Fruit fly (Drosophila melanogaster) whole organism, embryonic: ENCODE results near the gene CG16727.

Experiments
- Aef1 ChIP-seq: fragments of 200-800 bp; sonication (Bioruptor generic); IDR thresholded peaks from 3 replicates; pipeline ENCODE4 v1.3.6; 2022; ENCODE audit warnings: missing biosample characterization, missing genetic modification characterization
- Atf-2 ChIP-seq: fragments of 200-800 bp; sonication (Bioruptor generic); optimal IDR thresholded peaks from 2 replicates; lab custom pipeline; 2016; ENCODE audit warnings: missing biosample characterization, missing genetic modification characterization
- Atf3 ChIP-seq: fragments of 200-800 bp; sonication (Bioruptor generic); optimal IDR thresholded peaks from 3 replicates; lab custom pipeline; 2016; ENCODE audit warnings: missing biosample characterization, missing genetic modification characterization
- CG10209 ChIP-seq: fragments of 200-800 bp; sonication (Bioruptor generic); optimal IDR thresholded peaks from 3 replicates; lab custom pipeline; 2017; ENCODE audit warnings: missing biosample characterization, mild to moderate bottlenecking, missing genetic modification characterization, missing genetic modification reagents
- CG10366 ChIP-seq: fragments of 200-800 bp; sonication (Bioruptor generic); IDR thresholded peaks from 2 replicates; pipeline ENCODE4 v1.3.6; 2022; ENCODE audit warnings: missing biosample characterization, missing genetic modification characterization
- CG10431 ChIP-seq: fragments of 200-800 bp; sonication (Bioruptor generic); optimal IDR thresholded peaks from 3 replicates; lab custom pipeline; 2018; ENCODE audit warnings: missing biosample characterization, mild to moderate bottlenecking, missing genetic modification characterization
- CG10462 ChIP-seq: fragments of 200-800 bp; sonication (Bioruptor generic); optimal IDR thresholded peaks from 2 replicates; lab custom pipeline; 2016; ENCODE audit warnings: missing biosample characterization, missing genetic modification characterization
- CG11456 ChIP-seq: fragments of 200-800 bp; sonication (Bioruptor generic); IDR thresholded peaks from 3 replicates; pipeline ENCODE4 v1.3.6; 2022; ENCODE audit warnings: missing biosample characterization, missing genetic modification characterization
- CG11560 ChIP-seq: fragments of 200-800 bp; sonication (Bioruptor generic); IDR thresholded peaks from 3 replicates; pipeline ENCODE4 v1.3.6; 2022; ENCODE audit warnings: missing biosample characterization, missing genetic modification characterization
- CG12236 ChIP-seq: fragments of 200-800 bp; sonication (Bioruptor generic); optimal IDR thresholded peaks from 2 replicates; lab custom pipeline; 2016; ENCODE audit warnings: missing biosample characterization, missing genetic modification characterization
- CG12659 ChIP-seq: fragments of 200-800 bp; sonication (Bioruptor generic); optimal IDR thresholded peaks from 3 replicates; lab custom pipeline; 2017; ENCODE audit warnings: mild to moderate bottlenecking, missing biosample characterization, missing genetic modification reagents, missing genetic modification characterization
- CG14050 ChIP-seq: fragments of 200-800 bp; sonication (Bioruptor generic); IDR thresholded peaks from 3 replicates; pipeline ENCODE4 v1.3.6; 2022; ENCODE audit warnings: missing biosample characterization, missing genetic modification characterization
- CG15073 ChIP-seq: fragments of 200-800 bp; sonication (Bioruptor generic); optimal IDR thresholded peaks from 2 replicates; lab custom pipeline; 2016; ENCODE audit warnings: missing biosample characterization, missing genetic modification characterization
- CG1792 ChIP-seq: fragments of 200-800 bp; sonication (Bioruptor generic); optimal IDR thresholded peaks from 2 replicates; lab custom pipeline; 2016; ENCODE audit warnings: missing biosample characterization, missing genetic modification characterization
- CG18599 ChIP-seq: fragments of 200-800 bp; sonication (Bioruptor generic); optimal IDR thresholded peaks from 3 replicates; lab custom pipeline; 2017; ENCODE audit warnings: missing biosample characterization, missing genetic modification characterization, mild to moderate bottlenecking, moderate library complexity, missing genetic modification reagents
- CG2120 ChIP-seq: fragments of 200-800 bp; sonication (Bioruptor generic); optimal IDR thresholded peaks from 3 replicates; lab custom pipeline; 2016; ENCODE audit warnings: missing biosample characterization, missing genetic modification characterization
- CG32772 ChIP-seq: fragments of 200-800 bp; sonication (Bioruptor generic); IDR thresholded peaks from 2 replicates; pipeline ENCODE4 v1.3.6; 2022; ENCODE audit warnings: missing biosample characterization, missing genetic modification characterization
- CG3726 ChIP-seq: fragments of 200-800 bp; sonication (Bioruptor generic); IDR thresholded peaks from 3 replicates; pipeline ENCODE4, ENCODE4 v1.3.6; 2022; ENCODE audit warnings: missing biosample characterization, missing genetic modification characterization
- CG4617 ChIP-seq: fragments of 200-800 bp; sonication (Bioruptor generic); optimal IDR thresholded peaks from 3 replicates; lab custom pipeline; 2016; ENCODE audit warnings: missing biosample characterization, missing genetic modification characterization, borderline replicate concordance
- CG6175 ChIP-seq: fragments of 200-800 bp; sonication (Bioruptor generic); IDR thresholded peaks from 3 replicates; pipeline ENCODE4 v1.3.6; 2022; ENCODE audit warnings: missing biosample characterization, missing genetic modification characterization
- CG6791 ChIP-seq: fragments of 200-800 bp; sonication (Bioruptor generic); IDR thresholded peaks from 3 replicates; pipeline ENCODE4 v1.3.6; 2022; ENCODE audit warnings: missing biosample characterization, missing genetic modification characterization; ENCODE audit not compliant: partially characterized antibody
- CG7745 ChIP-seq: fragments of 200-800 bp; sonication (Bioruptor generic); optimal IDR thresholded peaks from 2 replicates; lab custom pipeline; 2018; ENCODE audit warnings: missing biosample characterization, mild to moderate bottlenecking, missing genetic modification characterization, moderate library complexity
- CG9876 ChIP-seq: fragments of 200-800 bp; sonication (Bioruptor generic); optimal IDR thresholded peaks from 2 replicates; lab custom pipeline; 2016; ENCODE audit warnings: missing biosample characterization, missing genetic modification characterization
- CrebB ChIP-seq: fragments of 200-800 bp; sonication (Bioruptor generic); optimal IDR thresholded peaks from 3 replicates; lab custom pipeline; 2018; ENCODE audit warnings: missing biosample characterization, mild to moderate bottlenecking, missing genetic modification characterization
- Deaf1 ChIP-seq: fragments of 200-800 bp; optimal IDR thresholded peaks from 3 replicates; lab custom pipeline; 2019; ENCODE audit warnings: missing biosample characterization, mild to moderate bottlenecking, missing genetic modification characterization, moderate library complexity
- Fer2 ChIP-seq: fragments of 200-800 bp; sonication (Bioruptor generic); optimal IDR thresholded peaks from 2 replicates; lab custom pipeline; 2018; ENCODE audit warnings: missing biosample characterization, mild to moderate bottlenecking, missing genetic modification characterization, moderate library complexity
- HLH3B ChIP-seq: fragments of 200-800 bp; sonication (Bioruptor generic); IDR thresholded peaks from 2 replicates; pipeline ENCODE4 v1.3.6; 2022; ENCODE audit warnings: missing biosample characterization, missing genetic modification characterization
- Hand ChIP-seq: fragments of 200-800 bp; sonication (Bioruptor generic); optimal IDR thresholded peaks from 2 replicates; lab custom pipeline; 2017; ENCODE audit warnings: mild to moderate bottlenecking, missing biosample characterization, missing genetic modification reagents, missing genetic modification characterization
- NC2β ChIP-seq: fragments of 200-800 bp; sonication (Bioruptor generic); optimal IDR thresholded peaks from 2 replicates; lab custom pipeline; 2016; ENCODE audit warnings: missing biosample characterization, missing genetic modification characterization
- Rx ChIP-seq: fragments of 200-800 bp; sonication (Bioruptor generic); IDR thresholded peaks from 2 replicates; pipeline ENCODE4 v1.3.6; 2022; ENCODE audit warnings: missing biosample characterization, missing genetic modification characterization
- ap ChIP-seq: fragments of 200-800 bp; sonication (Bioruptor generic); IDR thresholded peaks from 2 replicates; pipeline ENCODE4 v1.3.6; 2022; ENCODE audit warnings: missing biosample characterization, missing genetic modification characterization
- bbx ChIP-seq: fragments of 200-800 bp; sonication (Bioruptor generic); IDR thresholded peaks from 2 replicates; pipeline ENCODE4 v1.3.6; 2022; ENCODE audit warnings: missing biosample characterization, missing genetic modification characterization; ENCODE audit not compliant: partially characterized antibody
- cato ChIP-seq: fragments of 200-800 bp; sonication (Bioruptor generic); optimal IDR thresholded peaks from 2 replicates; lab custom pipeline; 2016; ENCODE audit warnings: missing biosample characterization, missing genetic modification characterization, borderline replicate concordance
- gcm ChIP-seq: fragments of 200-800 bp; sonication (Bioruptor generic); optimal IDR thresholded peaks from 2 replicates; lab custom pipeline; 2019; ENCODE audit warnings: missing biosample characterization, mild to moderate bottlenecking, missing genetic modification characterization, moderate library complexity
- jumu ChIP-seq: fragments of 200-800 bp; sonication (Bioruptor generic); optimal IDR thresholded peaks from 3 replicates; lab custom pipeline; 2016; ENCODE audit warnings: missing biosample characterization, missing genetic modification characterization
- onecut ChIP-seq: fragments of 200-800 bp; sonication (Bioruptor generic); IDR thresholded peaks from 2 replicates; pipeline ENCODE4 v1.3.6; 2022; ENCODE audit warnings: missing biosample characterization, missing genetic modification characterization
- p53 ChIP-seq: fragments of 200-800 bp; sonication (Bioruptor generic); optimal IDR thresholded peaks from 2 replicates; lab custom pipeline; 2016; ENCODE audit warnings: missing biosample characterization, missing genetic modification characterization
- pan ChIP-seq, 4 experiments: fragments of >200 bp in 3 of 4; fragments of 200-800 bp in 1 of 4; sonication (Bioruptor generic) in 1 of 4; optimal IDR thresholded peaks in 3 of 4; IDR thresholded peaks in 1 of 4; 2 replicates each; pipeline versions ENCODE4 v1.3.6 to Lab custom; 2017 to 2022; ENCODE audit warnings: missing biosample characterization in 2 of 4, missing genetic modification characterization in 2 of 4, mixed read lengths in 1 of 4
- pfk ChIP-seq: fragments of 200-800 bp; sonication (Bioruptor generic); optimal IDR thresholded peaks from 2 replicates; lab custom pipeline; 2018; ENCODE audit warnings: missing biosample characterization, mild to moderate bottlenecking, missing genetic modification characterization, moderate library complexity
- pita ChIP-seq: fragments of 200-800 bp; sonication (Bioruptor generic); optimal IDR thresholded peaks from 2 replicates; lab custom pipeline; 2017; ENCODE audit warnings: missing biosample characterization, mild to moderate bottlenecking, missing genetic modification characterization
- pzg ChIP-seq: fragments of 200-800 bp; sonication (Bioruptor generic); optimal IDR thresholded peaks from 3 replicates; lab custom pipeline; 2018; ENCODE audit warnings: missing biosample characterization, mild to moderate bottlenecking, missing genetic modification characterization, moderate library complexity
- salm ChIP-seq: fragments of 200-800 bp; sonication (Bioruptor generic); optimal IDR thresholded peaks from 2 replicates; lab custom pipeline; 2018; ENCODE audit warnings: missing biosample characterization, mild to moderate bottlenecking, missing genetic modification characterization
- slp2 ChIP-seq: fragments of 200-800 bp; sonication (Bioruptor generic); optimal IDR thresholded peaks from 2 replicates; lab custom pipeline; 2016; ENCODE audit warnings: missing biosample characterization, missing genetic modification characterization
- sqz ChIP-seq: fragments of 200-800 bp; sonication (Bioruptor generic); optimal IDR thresholded peaks from 3 replicates; lab custom pipeline; 2018; ENCODE audit warnings: missing biosample characterization, mild to moderate bottlenecking, missing genetic modification characterization
- vfl ChIP-seq: fragments of 200-800 bp; sonication (Bioruptor generic); optimal IDR thresholded peaks from 2 replicates; lab custom pipeline; 2016; ENCODE audit warnings: missing biosample characterization, missing genetic modification characterization
- zen ChIP-seq: fragments of 200-800 bp; sonication (Bioruptor generic); optimal IDR thresholded peaks from 3 replicates; lab custom pipeline; 2018; ENCODE audit warnings: missing biosample characterization, mild to moderate bottlenecking, missing genetic modification characterization, moderate library complexity
- zf30C ChIP-seq: fragments of 200-800 bp; sonication (Bioruptor generic); optimal IDR thresholded peaks from 3 replicates; lab custom pipeline; 2018; ENCODE audit warnings: missing biosample characterization, mild to moderate bottlenecking, missing genetic modification characterization
- zfh1 ChIP-seq: fragments of 200-800 bp; sonication (Bioruptor generic); IDR thresholded peaks from 3 replicates; pipeline ENCODE4 v1.3.6; 2022; ENCODE audit warnings: missing biosample characterization, missing genetic modification characterization
- zfh2 ChIP-seq: fragments of 200-800 bp; sonication (Bioruptor generic); optimal IDR thresholded peaks from 2 replicates; lab custom pipeline; 2016; ENCODE audit warnings: missing biosample characterization, missing genetic modification characterization

CG16727 gene

dm6 chr3R:19641498-19642065 is 28.4 kb downstream of the CG16727 start (continued):
- TF ChIP-seq CG9876 (GFP tag; lab: Kevin White, UChicago) (no peak), zfh2 (GFP tag; lab: Kevin White, UChicago) (peak; percentile 40), salm (tag; lab: Kevin White, UChicago) (peak; percentile 88), CG12659 (GFP tag; lab: Kevin White, UChicago) (peak; percentile 81), zf30C (GFP tag; lab: Kevin White, UChicago) (no peak), CG11456 (GFP tag; lab: Robert Waterston, UW) (peak; percentile 89), CG32772 (GFP tag; lab: Robert Waterston, UW) (peak; percentile 75), ap (GFP tag; lab: Robert Waterston, UW) (peak; percentile 73), gcm (GFP tag; lab: Kevin White, UChicago) (peak; percentile 90), CG1792 (no peak), Atf-2 (GFP tag; lab: Kevin White, UChicago) (peak; percentile 18), zen (tag; lab: Kevin White, UChicago) (peak; percentile 71), CG18599 (GFP tag; lab: Kevin White, UChicago) (peak; percentile 89), Rx (GFP tag; lab: Robert Waterston, UW) (peak; percentile 76), CG6175 (peak; percentile 69; the same call in 2 of the 3 replicates), vfl (no peak), Aef1 (GFP tag; lab: Robert Waterston, UW) (peak; percentile 78), sqz (GFP tag; lab: Kevin White, UChicago) (peak; percentile 83), Atf3 (GFP tag; lab: Kevin White, UChicago) (no peak), bbx (GFP tag; lab: Robert Waterston, UW) (no peak), slp2 (GFP tag; lab: Kevin White, UChicago) (peak; percentile 30), CG15073 (peak; percentile 30), pan (optimal IDR thresholded peaks at IDR 0.05; lab: Kevin White, UChicago) (no peak), pan (GFP tag; optimal IDR thresholded peaks at IDR 0.05 in 1 of 2, IDR thresholded peaks at IDR 0.05 in 1 of 2) (peak in 1 of 2 experiments; percentile 94), pzg (GFP tag; lab: Kevin White, UChicago) (no peak), Hand (GFP tag; lab: Kevin White, UChicago) (peak; percentile 83), CrebB (peak; percentile 83), CG10431 (GFP tag; lab: Kevin White, UChicago) (peak; percentile 18), CG10209 (peak; percentile 79), NC2β (GFP tag; lab: Kevin White, UChicago) (peak; percentile 14), HLH3B (GFP tag; lab: Robert Waterston, UW) (peak; percentile 90), CG6791 (no peak), pita (GFP tag; lab: Kevin White, UChicago) (no peak), CG10366 (peak; percentile 95), CG3726 (GFP tag; lab: Robert Waterston, UW) (peak; percentile 80; the same call in 1 of the 3 replicates), CG4617 (GFP tag; lab: Kevin White, UChicago) (peak; percentile 6), Fer2 (tag; lab: Kevin White, UChicago) (peak; percentile 89), CG10462 (GFP tag; lab: Kevin White, UChicago) (peak; percentile 39), CG12236 (peak; percentile 17), jumu (peak; percentile 31), pfk (GFP tag; lab: Kevin White, UChicago) (no peak), CG7745 (no peak), Deaf1 (peak; percentile 71), CG14050 (GFP tag; lab: Robert Waterston, UW) (peak; percentile 87), CG11560 (peak; percentile 44; the same call in 1 of the 3 replicates), CG2120 (GFP tag; lab: Kevin White, UChicago) (peak; percentile 78), cato (peak; percentile 27), p53 (GFP tag; lab: Kevin White, UChicago) (no peak), zfh1 (GFP tag; lab: Robert Waterston, UW) (peak; percentile 90), onecut (GFP tag; lab: Robert Waterston, UW) (peak; percentile 81)
